Worm (Caenorhabditis elegans): ENCODE results near the gene glb-4.

Gene glb-4

ce11 chrII:11103052-11103451 lies 8.0 kb downstream of the glb-4 start (continued):
- peak; percentile 73 for TF ChIP-seq dpl-1 (GFP tag; optimal IDR thresholded peaks at IDR 0.05)
- TF ChIP-seq daf-16 (GFP tag; optimal IDR thresholded peaks at IDR 0.05), result no peak
- TF ChIP-seq daf-16 (tag; optimal IDR thresholded peaks at IDR 0.05), result peak; percentile 59
- TF ChIP-seq jun-1 (tag; optimal IDR thresholded peaks at IDR 0.05), result no peak
- no peak for TF ChIP-seq dmd-8 (GFP tag; IDR thresholded peaks at IDR 0.05)
- TF ChIP-seq nhr-77 (tag; optimal IDR thresholded peaks at IDR 0.05), result peak; percentile 72
- TF ChIP-seq nhr-10 (tag; optimal IDR thresholded peaks at IDR 0.05), result no peak
- no peak for TF ChIP-seq nhr-111 (GFP tag; optimal IDR thresholded peaks at IDR 0.05)
- no peak for TF ChIP-seq egl-43 (GFP tag; IDR thresholded peaks at IDR 0.05)
- TF ChIP-seq lin-1 (GFP tag; IDR thresholded peaks at IDR 0.05), result no peak
- TF ChIP-seq snpc-4 (tag; optimal IDR thresholded peaks at IDR 0.05), result no peak
- TF ChIP-seq daf-12 (tag; optimal IDR thresholded peaks at IDR 0.05), result no peak
- no peak for TF ChIP-seq saeg-2 (GFP tag; IDR thresholded peaks at IDR 0.05)

DNA sequence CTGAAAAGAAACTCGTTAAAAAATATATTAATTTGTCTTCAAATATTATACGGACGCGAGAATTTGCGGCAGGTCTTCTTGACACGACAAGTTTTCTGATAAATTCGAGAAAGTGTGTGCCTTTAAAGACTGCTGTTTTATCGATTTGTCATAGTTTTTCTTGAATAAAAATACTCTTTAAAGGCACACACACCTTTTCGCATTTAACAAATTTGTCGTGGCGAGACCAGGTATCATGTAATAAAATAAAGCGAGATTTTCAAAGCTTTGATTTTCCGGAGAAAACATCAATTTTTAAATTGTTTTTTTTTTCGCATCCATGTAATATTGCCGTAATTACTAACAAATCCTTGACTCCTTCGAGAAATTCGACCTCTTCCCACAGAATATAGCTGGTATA lies 9.8 kb downstream of the glb-4 start:
- TF ChIP-seq unc-62 (GFP tag; optimal IDR thresholded peaks at IDR 0.05 in 1 of 2) (peak in 1 of 2 experiments; percentile 95), unc-62 (tag; optimal IDR thresholded peaks at IDR 0.05) (no peak), lin-29 (GFP tag; IDR thresholded peaks at IDR 0.05) (no peak)

DNA sequence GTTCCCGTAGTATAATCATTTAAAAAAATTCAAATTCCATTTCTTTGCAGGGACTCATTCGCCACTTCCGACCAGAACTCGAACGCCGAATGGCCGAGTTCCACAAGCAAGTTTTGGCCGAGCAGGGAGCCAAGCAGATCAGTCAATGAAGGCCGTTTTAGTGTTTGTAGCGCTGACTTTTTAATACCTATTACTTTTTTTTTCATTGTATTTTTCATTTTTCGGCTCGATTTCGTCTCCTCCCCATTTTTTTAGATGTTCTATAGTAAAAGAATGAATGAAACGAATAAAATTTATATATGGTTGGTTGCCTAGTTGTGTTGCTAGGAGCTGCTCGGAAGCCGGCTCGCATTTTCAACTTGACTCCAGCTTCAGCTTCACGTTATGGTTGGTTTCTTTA lies 11.2 kb downstream of the glb-4 start, which contains the start of gene C09H10.4:
Gene C09H10.4, plus strand, starts transcription at position 301 of the 400 bp plus-strand sequence.
- TF ChIP-seq ceh-82 (tag; optimal IDR thresholded peaks at IDR 0.05) (no peak), pha-4 (GFP tag; IDR thresholded peaks at IDR 0.05) (0 out of 2 replicates have a peak, but pooled peaks have one; percentile 11), pha-4 (tag; optimal IDR thresholded peaks at IDR 0.05) (no peak), unc-62 (GFP tag; optimal IDR thresholded peaks at IDR 0.05 in 1 of 2) (peak in 1 of 2 experiments; percentile 36), unc-62 (tag; optimal IDR thresholded peaks at IDR 0.05) (no peak)

ce11 chrII:11097154-11097887 lies 13.7 kb downstream of the glb-4 start, which contains the start of the genes rpl-36.A and nuo-1:
Gene rpl-36.A (minus strand): TSS chrII:11097204.
Gene nuo-1 (plus strand): TSS chrII:11097837.
- TF ChIP-seq nhr-111 (GFP tag; optimal IDR thresholded peaks at IDR 0.05) (no peak), nhr-237 (tag; optimal IDR thresholded peaks at IDR 0.05) (no peak), daf-8 (GFP tag; IDR thresholded peaks at IDR 0.05) (no peak), F26F4.8 (GFP tag; conservative IDR thresholded peaks at IDR 0.05) (no peak), F37D6.2 (tag; optimal IDR thresholded peaks at IDR 0.05) (peak; percentile 27), mdl-1 (tag; optimal IDR thresholded peaks at IDR 0.05) (peak in 1 of 2 experiments; percentile 27), lin-29 (GFP tag; IDR thresholded peaks at IDR 0.05) (no peak), unc-39 (tag; optimal IDR thresholded peaks at IDR 0.05) (no peak), nhr-102 (tag; optimal IDR thresholded peaks at IDR 0.05) (peak; percentile 22), mes-2 (tag; optimal IDR thresholded peaks at IDR 0.05; ENCODE audit: poor library complexity, severe bottlenecking) (peak; percentile 86), lin-38 (GFP tag; IDR thresholded peaks at IDR 0.05) (peak; percentile 78), madf-5 (GFP tag; IDR thresholded peaks at IDR 0.05) (no peak), sdz-12 (GFP tag; optimal IDR thresholded peaks at IDR 0.05) (no peak), lsy-2 (tag; optimal IDR thresholded peaks at IDR 0.05) (peak; percentile 91 to 99), Y48G9A.11 (GFP tag; IDR thresholded peaks at IDR 0.05) (peak; percentile 83), set-16 (GFP tag; IDR thresholded peaks at IDR 0.05) (no peak), nhr-11 (tag; optimal IDR thresholded peaks at IDR 0.05) (peak; percentile 67), ZK546.5 (tag; optimal IDR thresholded peaks at IDR 0.05) (peak in 1 of 2 experiments; percentile 6), T20F7.1 (GFP tag; optimal IDR thresholded peaks at IDR 0.05) (peak; percentile 96), ceh-20 (GFP tag; IDR thresholded peaks at IDR 0.05) (peak; percentile 43; the same call in 1 of the 2 replicates), nhr-41 (GFP tag; IDR thresholded peaks at IDR 0.05) (no peak), fos-1 (tag; optimal IDR thresholded peaks at IDR 0.05) (no peak), cey-2 (tag; optimal IDR thresholded peaks at IDR 0.05; ENCODE audit: borderline replicate concordance, insufficient read depth) (no peak), duxl-1 (tag; optimal IDR thresholded peaks at IDR 0.05; ENCODE audit: poor library complexity) (peak; percentile 33), dpl-1 (GFP tag; optimal IDR thresholded peaks at IDR 0.05) (peak; percentile 83), fkh-10 (GFP tag; optimal IDR thresholded peaks at IDR 0.05) (peak; percentile 1), snpc-4 (tag; optimal IDR thresholded peaks at IDR 0.05) (no peak), mxl-3 (GFP tag; optimal IDR thresholded peaks at IDR 0.05) (peak; percentile 36), nhr-25 (tag; optimal IDR thresholded peaks at IDR 0.05; ENCODE audit: borderline replicate concordance, insufficient read depth) (peak; percentile 9), nhr-77 (tag; optimal IDR thresholded peaks at IDR 0.05) (peak; percentile 86)
